Worm (Caenorhabditis elegans) whole organism, early embryonic: ENCODE data around the gene srd-12.

Experiments used
- ama-1 ChIP-seq: fragments of 150-350 bp; optimal IDR thresholded peaks from 2 replicates; lab custom pipeline; 2014
- pes-1 ChIP-seq: fragments of 200-800 bp; sonication (Bioruptor generic); IDR thresholded peaks from 2 replicates; pipeline ENCODE4 v1.3.6; 2022; ENCODE audit warnings: missing genetic modification reagents, missing genetic modification characterization, missing compliant biosample characterization
- sea-1 ChIP-seq: fragments of 200-800 bp; sonication (Bioruptor generic); conservative IDR thresholded peaks from 2 replicates; pipeline ENCODE4 v1.3.6; 2022; ENCODE audit warnings: missing genetic modification characterization, missing compliant biosample characterization

DNA sequence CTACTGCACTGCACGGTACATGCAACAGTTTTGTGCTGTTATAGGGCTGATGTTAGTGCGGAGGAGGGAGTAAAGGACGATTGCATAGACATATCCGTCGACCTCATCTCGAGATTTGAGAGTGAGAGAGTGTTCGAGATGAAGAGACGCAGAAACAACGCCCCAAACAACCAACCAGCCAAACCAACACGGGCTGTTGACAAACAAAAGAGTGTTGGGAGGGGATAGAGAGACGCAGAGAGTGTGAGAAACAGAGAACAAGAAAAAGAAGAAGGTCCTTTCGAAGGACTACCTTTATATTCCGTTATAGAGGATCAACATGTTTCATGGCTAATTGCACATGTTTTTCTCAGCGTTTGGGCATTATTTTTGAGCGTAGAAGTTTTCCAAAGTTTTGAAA is 29.7 kb downstream of the srd-12 start:
- no peak for TF ChIP-seq ama-1 (lab: Kevin White, UChicago)
- TF ChIP-seq sea-1 (GFP tag; lab: Robert Waterston, UW) = no peak
- no peak for TF ChIP-seq pes-1
